Worm (Caenorhabditis elegans) whole organism, young adult: ENCODE results near the gene R01H2.4.
A peak's percentile ranks its signal among the peaks of the same experiment; 100 is the strongest.

Experiments used
- D2030.7 ChIP-seq: fragments of 200-800 bp; sonication (Bioruptor generic); IDR thresholded peaks from 2 replicates; pipeline ENCODE4 v1.3.6; 2022; ENCODE audit warnings: missing genetic modification reagents, missing genetic modification characterization, missing compliant biosample characterization
- F37B4.10 ChIP-seq: fragments of 200-800 bp; sonication (Bioruptor generic); IDR thresholded peaks from 2 replicates; pipeline ENCODE4 v1.3.6; 2022; ENCODE audit warnings: missing genetic modification characterization, missing compliant biosample characterization
- F49E8.2 ChIP-seq: sonication (generic microtip); optimal IDR thresholded peaks from 3 replicates; lab custom pipeline; 2017; ENCODE audit warnings: missing genetic modification characterization, mild to moderate bottlenecking, missing compliant biosample characterization, antibody characterized with exemption, moderate library complexity; ENCODE audit not compliant: insufficient read depth
- K11D2.4 ChIP-seq: fragments of 200-800 bp; sonication (Bioruptor generic); IDR thresholded peaks from 2 replicates; pipeline ENCODE4 v1.3.6; 2022; ENCODE audit warnings: missing genetic modification reagents, missing genetic modification characterization, missing compliant biosample characterization
- K12H6.12 ChIP-seq: fragments of 200-800 bp; sonication (Bioruptor generic); optimal IDR thresholded peaks from 2 replicates; lab custom pipeline; 2018; ENCODE audit warnings: mild to moderate bottlenecking, missing genetic modification characterization, missing compliant biosample characterization
- T26A5.8 ChIP-seq: sonication (generic microtip); optimal IDR thresholded peaks from 2 replicates; lab custom pipeline; 2016; ENCODE audit warnings: missing genetic modification characterization, missing compliant biosample characterization
- Y56A3A.18 ChIP-seq: fragments of 200-800 bp; sonication (Bioruptor generic); IDR thresholded peaks from 2 replicates; pipeline ENCODE4 v1.3.6; 2022; ENCODE audit warnings: missing genetic modification reagents, missing genetic modification characterization, missing compliant biosample characterization
- Y67H2A.10 ChIP-seq: fragments of 200-800 bp; sonication (Bioruptor generic); conservative IDR thresholded peaks from 2 replicates; pipeline ENCODE4 v1.3.6; 2022; ENCODE audit warnings: missing genetic modification reagents, missing genetic modification characterization, missing compliant biosample characterization
- Y79H2A.3 ChIP-seq: fragments of 200-800 bp; sonication (Bioruptor generic); conservative IDR thresholded peaks from 2 replicates; pipeline ENCODE4 v1.3.6; 2022; ENCODE audit warnings: missing genetic modification reagents, missing genetic modification characterization, missing compliant biosample characterization
- Y95B8A.8 ChIP-seq: fragments of 200-800 bp; sonication (Bioruptor generic); IDR thresholded peaks from 2 replicates; pipeline ENCODE4 v1.3.6; 2022; ENCODE audit warnings: missing genetic modification reagents, missing genetic modification characterization, missing compliant biosample characterization
- aptf-3 ChIP-seq: fragments of 200-800 bp; sonication (Bioruptor generic); IDR thresholded peaks from 2 replicates; pipeline ENCODE4 v1.3.6; 2022; ENCODE audit warnings: missing genetic modification characterization, missing compliant biosample characterization
- athp-1 ChIP-seq: sonication (generic microtip); optimal IDR thresholded peaks from 2 replicates; lab custom pipeline; 2017; ENCODE audit warnings: mild to moderate bottlenecking, missing genetic modification characterization, missing compliant biosample characterization
- attf-5 ChIP-seq: fragments of 200-800 bp; sonication (Bioruptor generic); optimal IDR thresholded peaks from 2 replicates; lab custom pipeline; 2018; ENCODE audit warnings: mild to moderate bottlenecking, missing genetic modification characterization, missing compliant biosample characterization
- attf-6 ChIP-seq: fragments of 200-800 bp; sonication (Bioruptor generic); IDR thresholded peaks from 2 replicates; pipeline ENCODE4 v1.3.6; 2022; ENCODE audit warnings: missing genetic modification reagents, missing genetic modification characterization, missing compliant biosample characterization
- bed-2 ChIP-seq: fragments of 200-800 bp; sonication (Bioruptor generic); IDR thresholded peaks from 2 replicates; pipeline ENCODE4 v1.3.6; 2022; ENCODE audit warnings: missing genetic modification reagents, missing genetic modification characterization, missing compliant biosample characterization
- cebp-1 ChIP-seq, 2 experiments: fragments of 200-800 bp in 1 of 2; sonication (Bioruptor generic) in 1 of 2; sonication (generic microtip) in 1 of 2; IDR thresholded peaks in 1 of 2; optimal IDR thresholded peaks in 1 of 2; 2 replicates each; pipeline versions ENCODE4 v1.3.6 to Lab custom; 2017 to 2022; ENCODE audit warnings: missing compliant biosample characterization in 2 of 2, missing genetic modification characterization in 2 of 2, mild to moderate bottlenecking in 1 of 2, missing genetic modification reagents in 1 of 2, moderate library complexity in 1 of 2
- ceh-100 ChIP-seq: fragments of 200-800 bp; sonication (Bioruptor generic); IDR thresholded peaks from 2 replicates; pipeline ENCODE4 v1.3.6; 2022; ENCODE audit warnings: missing genetic modification reagents, missing genetic modification characterization, missing compliant biosample characterization
- ceh-40 ChIP-seq: fragments of 200-800 bp; sonication (Bioruptor generic); IDR thresholded peaks from 2 replicates; pipeline ENCODE4 v1.3.6; 2022; ENCODE audit warnings: missing genetic modification characterization, missing compliant biosample characterization
- ceh-58 ChIP-seq: fragments of 200-800 bp; sonication (Bioruptor generic); IDR thresholded peaks from 2 replicates; pipeline ENCODE4 v1.3.6; 2022; ENCODE audit warnings: missing genetic modification characterization, missing compliant biosample characterization
- chd-7 ChIP-seq: sonication (generic microtip); optimal IDR thresholded peaks from 2 replicates; lab custom pipeline; 2016; ENCODE audit warnings: mild to moderate bottlenecking, missing genetic modification characterization, moderate library complexity, missing compliant biosample characterization
- dpl-1 ChIP-seq: fragments of 150-350 bp; optimal IDR thresholded peaks from 2 replicates; lab custom pipeline; 2014; ENCODE audit warnings: missing biosample characterization, missing genetic modification reagents, missing genetic modification characterization
- efl-1 ChIP-seq: fragments of 150-350 bp; optimal IDR thresholded peaks from 2 replicates; lab custom pipeline; 2014; ENCODE audit warnings: missing biosample characterization, missing genetic modification reagents, missing genetic modification characterization
- egrh-3 ChIP-seq: fragments of 200-800 bp; sonication (Bioruptor generic); IDR thresholded peaks from 2 replicates; pipeline ENCODE4 v1.3.6; 2022; ENCODE audit warnings: missing genetic modification reagents, missing genetic modification characterization, missing compliant biosample characterization
- hmg-1.2 ChIP-seq: fragments of 200-800 bp; sonication (Bioruptor generic); IDR thresholded peaks from 2 replicates; pipeline ENCODE4 v1.3.6; 2022; ENCODE audit warnings: missing genetic modification reagents, missing genetic modification characterization, missing compliant biosample characterization
- hmg-20 ChIP-seq: fragments of 200-800 bp; sonication (Bioruptor generic); IDR thresholded peaks from 2 replicates; pipeline ENCODE4 v1.3.6; 2022; ENCODE audit warnings: missing genetic modification reagents, missing genetic modification characterization, missing compliant biosample characterization
- hsf-1 ChIP-seq: fragments of 200-800 bp; sonication (Bioruptor generic); IDR thresholded peaks from 2 replicates; pipeline ENCODE4 v1.3.6; 2022; ENCODE audit warnings: missing genetic modification reagents, missing genetic modification characterization, missing compliant biosample characterization
- lin-26 ChIP-seq: fragments of 200-800 bp; sonication (Bioruptor generic); IDR thresholded peaks from 2 replicates; pipeline ENCODE4 v1.3.6; 2022; ENCODE audit warnings: missing genetic modification reagents, missing genetic modification characterization, missing compliant biosample characterization
- lin-40 ChIP-seq: sonication (generic microtip); optimal IDR thresholded peaks from 2 replicates; lab custom pipeline; 2016; ENCODE audit warnings: missing genetic modification characterization, mild to moderate bottlenecking, missing compliant biosample characterization, missing genotype, missing genetic modification reagents
- madf-3 ChIP-seq: fragments of 200-800 bp; sonication (Bioruptor generic); IDR thresholded peaks from 2 replicates; pipeline ENCODE4 v1.3.6; 2022; ENCODE audit warnings: missing genetic modification reagents, missing genetic modification characterization, missing compliant biosample characterization
- madf-6 ChIP-seq: fragments of 200-800 bp; sonication (Bioruptor generic); IDR thresholded peaks from 2 replicates; pipeline ENCODE4 v1.3.6; 2022; ENCODE audit warnings: missing genetic modification reagents, missing genetic modification characterization, missing compliant biosample characterization
- madf-8 ChIP-seq: fragments of 200-800 bp; sonication (Bioruptor generic); conservative IDR thresholded peaks from 2 replicates; pipeline ENCODE4 v1.3.6; 2022; ENCODE audit warnings: missing genetic modification reagents, missing genetic modification characterization, missing compliant biosample characterization
- mcd-1 ChIP-seq: fragments of 200-800 bp; sonication (Bioruptor generic); IDR thresholded peaks from 2 replicates; pipeline ENCODE4 v1.3.6; 2022; ENCODE audit warnings: missing genetic modification reagents, missing genetic modification characterization, missing compliant biosample characterization
- mxl-1 ChIP-seq: sonication (generic microtip); optimal IDR thresholded peaks from 2 replicates; lab custom pipeline; 2016; ENCODE audit warnings: missing genetic modification characterization, missing compliant biosample characterization
- nfya-1 ChIP-seq: sonication (generic microtip); optimal IDR thresholded peaks from 2 replicates; lab custom pipeline; 2017; ENCODE audit warnings: antibody characterized with exemption, missing compliant biosample characterization, missing genetic modification characterization, borderline replicate concordance; ENCODE audit not compliant: insufficient read depth
- nfyb-1 ChIP-seq: fragments of 200-800 bp; sonication (Bioruptor generic); IDR thresholded peaks from 2 replicates; pipeline ENCODE4 v1.3.6; 2022; ENCODE audit warnings: missing genetic modification reagents, missing genetic modification characterization, missing compliant biosample characterization
- nhr-27 ChIP-seq: fragments of 200-800 bp; sonication (Bioruptor generic); optimal IDR thresholded peaks from 2 replicates; lab custom pipeline; 2018; ENCODE audit warnings: mild to moderate bottlenecking, missing genetic modification characterization, moderate library complexity, missing compliant biosample characterization
- nhr-80 ChIP-seq: sonication (generic microtip); optimal IDR thresholded peaks from 2 replicates; lab custom pipeline; 2016; ENCODE audit warnings: missing genetic modification characterization, missing compliant biosample characterization
- nhr-90 ChIP-seq: sonication (generic microtip); optimal IDR thresholded peaks from 2 replicates; lab custom pipeline; 2016; ENCODE audit warnings: missing genotype, mild to moderate bottlenecking, missing genetic modification characterization, missing compliant biosample characterization
- pha-4 ChIP-seq: fragments of 150-350 bp; sonication (generic microtip); optimal IDR thresholded peaks from 2 replicates; lab custom pipeline; 2014; ENCODE audit warnings: missing biosample characterization, missing genetic modification reagents, missing genetic modification characterization
- rec-8 ChIP-seq, 2 experiments: sonication (generic microtip); optimal IDR thresholded peaks; 2 replicates each; lab custom pipeline; 2016; ENCODE audit warnings: mild to moderate bottlenecking in 2 of 2, missing genetic modification characterization in 2 of 2, missing genetic modification reagents in 2 of 2, missing genotype in 2 of 2, missing biosample characterization in 1 of 2, missing compliant biosample characterization in 1 of 2, moderate library complexity in 1 of 2
- repo-1 ChIP-seq: sonication (generic microtip); optimal IDR thresholded peaks from 2 replicates; lab custom pipeline; 2017; ENCODE audit warnings: mild to moderate bottlenecking, missing genetic modification characterization, missing compliant biosample characterization
- tbp1 ChIP-seq: fragments of 200-800 bp; sonication (Bioruptor generic); optimal IDR thresholded peaks from 2 replicates; lab custom pipeline; 2018; ENCODE audit warnings: mild to moderate bottlenecking, missing genetic modification characterization, missing compliant biosample characterization
- tbx-9 ChIP-seq: sonication (generic microtip); optimal IDR thresholded peaks from 2 replicates; lab custom pipeline; 2016; ENCODE audit warnings: borderline replicate concordance, missing genetic modification characterization, inconsistent platforms, missing compliant biosample characterization
- ztf-25 ChIP-seq: fragments of 200-800 bp; sonication (Bioruptor generic); IDR thresholded peaks from 2 replicates; pipeline ENCODE4 v1.3.6; 2022; ENCODE audit warnings: missing genetic modification reagents, missing genetic modification characterization, missing compliant biosample characterization
- ztf-6 ChIP-seq: fragments of 200-800 bp; sonication (Bioruptor generic); IDR thresholded peaks from 2 replicates; pipeline ENCODE4 v1.3.6; 2022; ENCODE audit warnings: missing genetic modification reagents, missing genetic modification characterization, missing compliant biosample characterization

R01H2.4 gene

ce11 chrIII:7087691-7088323 lies 23.7 kb upstream of the R01H2.4 start, which contains the start of gene fubl-2 (continued):
- 0 out of 2 replicates have a peak, but pooled peaks have one; percentile 31 for TF ChIP-seq ceh-100 (GFP tag; lab: Robert Waterston, UW)
- TF ChIP-seq rec-8 (tag; optimal IDR thresholded peaks at IDR 0.05; lab: Kevin White, UChicago) = peak in 1 of 2 experiments; percentile 26
- TF ChIP-seq lin-26 (GFP tag; lab: Robert Waterston, UW) = no peak
- TF ChIP-seq mxl-1 (tag; lab: Kevin White, UChicago) = no peak
- no peak for TF ChIP-seq cebp-1 (GFP tag; IDR thresholded peaks at IDR 0.05; lab: Robert Waterston, UW)
- TF ChIP-seq cebp-1 (tag; optimal IDR thresholded peaks at IDR 0.05; lab: Kevin White, UChicago) = no peak
- no peak; the same call in 1 of the 2 replicates for TF ChIP-seq hmg-1.2 (GFP tag; lab: Robert Waterston, UW)
- TF ChIP-seq nfya-1 (tag; lab: Kevin White, UChicago) = no peak
- TF ChIP-seq lin-40 (tag; lab: Kevin White, UChicago) = no peak
- TF ChIP-seq ztf-6 = no peak
- TF ChIP-seq pha-4 = no peak
- no peak for TF ChIP-seq hmg-20 (GFP tag; lab: Robert Waterston, UW)
- TF ChIP-seq K11D2.4 (GFP tag; lab: Robert Waterston, UW) = no peak; the same call in 1 of the 2 replicates
- no peak for TF ChIP-seq ztf-25 (GFP tag; lab: Robert Waterston, UW)
- no peak for TF ChIP-seq nhr-27
- no peak for TF ChIP-seq nfyb-1 (GFP tag; lab: Robert Waterston, UW)
- no peak for TF ChIP-seq Y67H2A.10
- no peak for TF ChIP-seq attf-6 (GFP tag; lab: Robert Waterston, UW)
- no peak for TF ChIP-seq K12H6.12 (tag; lab: Kevin White, UChicago)
- no peak for TF ChIP-seq mcd-1 (GFP tag; lab: Robert Waterston, UW)
- TF ChIP-seq chd-7 (tag; lab: Kevin White, UChicago) = no peak
- no peak for TF ChIP-seq Y79H2A.3 (GFP tag; lab: Robert Waterston, UW)
- no peak for TF ChIP-seq madf-3 (GFP tag; lab: Robert Waterston, UW)
- no peak for TF ChIP-seq repo-1 (tag; lab: Kevin White, UChicago)
- no peak for TF ChIP-seq ceh-40 (GFP tag; lab: Robert Waterston, UW)
- TF ChIP-seq madf-8 (GFP tag; lab: Robert Waterston, UW) = no peak
- no peak for TF ChIP-seq bed-2 (GFP tag; lab: Robert Waterston, UW)
- TF ChIP-seq nhr-80 = no peak
- TF ChIP-seq aptf-3 = no peak
- TF ChIP-seq Y95B8A.8 = no peak

DNA sequence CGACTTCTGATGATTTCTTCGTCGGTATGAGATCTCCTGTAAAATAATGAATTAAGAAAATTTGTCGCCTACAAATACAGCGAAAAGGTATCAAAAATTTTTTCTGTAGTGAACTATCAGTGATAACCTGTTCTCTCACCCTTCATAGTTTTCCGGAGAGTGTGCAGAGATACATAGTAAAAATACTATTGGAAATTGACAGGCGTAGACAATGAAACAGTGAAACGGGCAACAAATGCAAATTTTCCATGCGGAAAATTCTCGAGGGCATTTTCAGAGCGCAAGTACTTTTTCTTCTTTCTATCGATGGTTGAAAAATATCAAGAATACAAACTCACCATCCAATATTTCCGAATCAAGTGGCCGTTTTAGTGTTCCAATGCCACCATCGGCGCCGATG lies 23.1 kb upstream of the R01H2.4 start:
- TF ChIP-seq attf-5 (GFP tag; lab: Kevin White, UChicago) = peak; percentile 41
- TF ChIP-seq nhr-90 (tag; lab: Kevin White, UChicago) = no peak
- peak; percentile 26 for TF ChIP-seq nhr-80
- peak; percentile 68; the same call in 1 of the 2 replicates for TF ChIP-seq hmg-1.2 (GFP tag; lab: Robert Waterston, UW)
- no peak for TF ChIP-seq ceh-58 (GFP tag; lab: Robert Waterston, UW)

DNA sequence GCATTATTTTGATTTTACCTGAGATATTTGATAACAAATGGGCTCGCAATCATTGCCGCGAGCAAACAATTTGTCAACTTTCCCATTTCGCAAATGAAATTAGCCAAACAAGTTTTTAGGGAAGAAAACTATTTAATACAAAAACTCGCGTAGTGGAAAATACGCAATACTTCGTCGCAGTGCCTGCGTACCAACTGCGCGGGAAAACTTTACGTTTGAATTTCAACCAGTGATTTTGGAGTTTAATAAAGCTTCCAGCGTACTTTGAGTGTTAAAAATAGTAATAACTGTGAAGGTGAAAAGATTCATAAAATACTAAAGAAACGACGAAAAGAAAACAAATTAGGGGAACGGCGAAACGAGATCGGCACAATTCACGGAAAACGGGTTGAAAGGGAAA lies 20.8 kb upstream of the R01H2.4 start, which contains the start of gene tofu-7:
Gene tofu-7 (minus strand): TSS at position 111 of the 400 bp plus-strand sequence.
- TF ChIP-seq Y56A3A.18 (no peak), F49E8.2 (tag; lab: Kevin White, UChicago) (peak; percentile 11), madf-6 (0 out of 2 replicates have a peak, but pooled peaks have one; percentile 34), tbx-9 (tag; lab: Kevin White, UChicago) (no peak), T26A5.8 (tag; lab: Kevin White, UChicago) (no peak), F37B4.10 (GFP tag; lab: Robert Waterston, UW) (no peak), egrh-3 (GFP tag; lab: Robert Waterston, UW) (no peak), dpl-1 (peak; percentile 27), efl-1 (GFP tag; lab: Kevin White, UChicago) (peak; percentile 80), D2030.7 (peak; percentile 28; the same call in 1 of the 2 replicates), lin-26 (GFP tag; lab: Robert Waterston, UW) (no peak), athp-1 (tag; lab: Kevin White, UChicago) (no peak), tbp1 (GFP tag; lab: Kevin White, UChicago) (no peak), repo-1 (tag; lab: Kevin White, UChicago) (no peak), lin-40 (tag; lab: Kevin White, UChicago) (no peak), hsf-1 (GFP tag; lab: Robert Waterston, UW) (peak; percentile 6; the same call in 1 of the 2 replicates), madf-3 (GFP tag; lab: Robert Waterston, UW) (no peak)
